Fruit fly (Drosophila melanogaster): ENCODE measurements around the gene CG6707.

Gene CG6707

dm6 chr3L:9899046-9899659 is 778 bp upstream of the CG6707 start, which contains the start of gene nudE (continued):
- TF ChIP-seq bab2 (GFP tag; optimal IDR thresholded peaks at IDR 0.05) (peak; percentile 18), CG32772 (GFP tag; IDR thresholded peaks at IDR 0.05) (no peak), CG7745 (tag; optimal IDR thresholded peaks at IDR 0.05) (no peak), mld (GFP tag; IDR thresholded peaks at IDR 0.05; ENCODE audit: partially characterized antibody) (no peak), zfh1 (GFP tag; IDR thresholded peaks at IDR 0.05) (peak; percentile 39; the same call in 1 of the 3 replicates), gfzf (GFP tag; optimal IDR thresholded peaks at IDR 0.05) (no peak), CG10431 (GFP tag; optimal IDR thresholded peaks at IDR 0.05) (no peak), CG17612 (GFP tag; IDR thresholded peaks at IDR 0.05) (no peak), bbx (GFP tag; IDR thresholded peaks at IDR 0.05; ENCODE audit: partially characterized antibody) (0 out of 2 replicates have a peak, but pooled peaks have one; percentile 44), pfk (GFP tag; optimal IDR thresholded peaks at IDR 0.05) (no peak), ro (GFP tag; IDR thresholded peaks at IDR 0.05) (no peak), E2f2 (GFP tag; IDR thresholded peaks at IDR 0.05) (peak; percentile 56), otp (GFP tag; IDR thresholded peaks at IDR 0.05) (no peak), ind (GFP tag; optimal IDR thresholded peaks at IDR 0.05) (peak; percentile 12), usp (GFP tag; optimal IDR thresholded peaks at IDR 0.05) (no peak), seq (GFP tag; IDR thresholded peaks at IDR 0.05) (no peak), prd (optimal IDR thresholded peaks at IDR 0.05) (no peak), prd (GFP tag; IDR thresholded peaks at IDR 0.05) (no peak), CG33557 (GFP tag; optimal IDR thresholded peaks at IDR 0.05) (no peak), pho (GFP tag; optimal IDR thresholded peaks at IDR 0.05) (peak; percentile 21), Hr78 (GFP tag; optimal IDR thresholded peaks at IDR 0.05) (no peak), CG15479 (GFP tag; optimal IDR thresholded peaks at IDR 0.05) (no peak), CG4854 (GFP tag; optimal IDR thresholded peaks at IDR 0.05) (no peak), her (GFP tag; optimal IDR thresholded peaks at IDR 0.05) (peak; percentile 12), Dp (GFP tag; optimal IDR thresholded peaks at IDR 0.05) (peak; percentile 51), inv (GFP tag; IDR thresholded peaks at IDR 0.05; ENCODE audit: partially characterized antibody) (no peak), ash1 (GFP tag; optimal IDR thresholded peaks at IDR 0.05) (no peak), NC2β (GFP tag; optimal IDR thresholded peaks at IDR 0.05) (no peak), klu (GFP tag; IDR thresholded peaks at IDR 0.05) (no peak), btn (GFP tag; optimal IDR thresholded peaks at IDR 0.05) (no peak), CG10147 (GFP tag; optimal IDR thresholded peaks at IDR 0.05) (no peak), CG12219 (GFP tag; optimal IDR thresholded peaks at IDR 0.05) (no peak), nom (GFP tag; optimal IDR thresholded peaks at IDR 0.05) (no peak), Hand (GFP tag; optimal IDR thresholded peaks at IDR 0.05) (no peak), pros (GFP tag; optimal IDR thresholded peaks at IDR 0.05) (no peak), cad (GFP tag; optimal IDR thresholded peaks at IDR 0.05) (no peak), CG31224 (GFP tag; IDR thresholded peaks at IDR 0.05) (no peak), CG13296 (GFP tag; optimal IDR thresholded peaks at IDR 0.05) (no peak), HmgD (GFP tag; optimal IDR thresholded peaks at IDR 0.05) (peak; percentile 10), CG11247 (GFP tag; IDR thresholded peaks at IDR 0.05) (peak; percentile 61), so (GFP tag; IDR thresholded peaks at IDR 0.05) (no peak), Spps (tag; optimal IDR thresholded peaks at IDR 0.05) (no peak), Nf-YA (GFP tag; IDR thresholded peaks at IDR 0.05) (no peak), MTF-1 (GFP tag; optimal IDR thresholded peaks at IDR 0.05; ENCODE audit: borderline replicate concordance) (no peak), sob (GFP tag; IDR thresholded peaks at IDR 0.05) (no peak), CG12391 (tag; optimal IDR thresholded peaks at IDR 0.05) (peak; percentile 48), Camta (GFP tag; optimal IDR thresholded peaks at IDR 0.05) (peak; percentile 43), sim (GFP tag; IDR thresholded peaks at IDR 0.05) (no peak), CG11093 (GFP tag; IDR thresholded peaks at IDR 0.05) (no peak), ken (GFP tag; IDR thresholded peaks at IDR 0.05) (no peak), Hr3 (GFP tag; optimal IDR thresholded peaks at IDR 0.05) (no peak)

All from whole organism, embryonic.